Fruit fly (Drosophila melanogaster) Kc167 (cell line): ENCODE data around the gene Pgant5.

Experiments
- Sin3A ChIP-seq: fragments of >200 bp; optimal IDR thresholded peaks from 2 replicates; lab custom pipeline; 2018; ENCODE audit warnings: missing external identifiers
- insv ChIP-seq: fragments of >200 bp; optimal IDR thresholded peaks from 3 replicates; lab custom pipeline; 2018; ENCODE audit warnings: missing external identifiers

dm6 chr2L:5043043-5043442 is 50.3 kb downstream of the Pgant5 start, which contains the start of the genes CG33995, CG44000 and CG44001:
- TF ChIP-seq Sin3A (lab: Kevin White, UChicago), result no peak
- no peak for TF ChIP-seq insv (lab: Kevin White, UChicago)
